Worm (Caenorhabditis elegans) whole organism, midembryonic: ENCODE data around the gene ldh-1.

Source experiments
- T22C8.4 ChIP-seq: fragments of 200-800 bp; sonication (Bioruptor generic); IDR thresholded peaks from 2 replicates; pipeline ENCODE4 v1.3.6; 2022; ENCODE audit warnings: missing genetic modification characterization, missing compliant biosample characterization
- cog-1 ChIP-seq: sonication (generic microtip); optimal IDR thresholded peaks from 2 replicates; lab custom pipeline; 2016; ENCODE audit warnings: missing genetic modification characterization, missing compliant biosample characterization
- flt-1 ChIP-seq: fragments of 200-800 bp; sonication (Bioruptor generic); IDR thresholded peaks from 2 replicates; pipeline ENCODE4 v1.3.6; 2022; ENCODE audit warnings: missing genetic modification characterization, missing compliant biosample characterization
- klf-2 ChIP-seq: fragments of 200-800 bp; sonication (Bioruptor generic); conservative IDR thresholded peaks from 2 replicates; pipeline ENCODE4 v1.3.6; 2022; ENCODE audit warnings: missing genetic modification reagents, missing genetic modification characterization, missing compliant biosample characterization
- med-1 ChIP-seq: sonication (generic microtip); optimal IDR thresholded peaks from 2 replicates; lab custom pipeline; 2017; ENCODE audit warnings: missing genetic modification characterization, mild to moderate bottlenecking, missing compliant biosample characterization, antibody characterized with exemption, missing genetic modification reagents; ENCODE audit not compliant: insufficient read depth
- ref-1 ChIP-seq: fragments of 200-800 bp; sonication (Bioruptor generic); conservative IDR thresholded peaks from 2 replicates; pipeline ENCODE4 v1.3.6; 2022; ENCODE audit warnings: missing genetic modification reagents, missing genetic modification characterization, missing compliant biosample characterization
- tab-1 ChIP-seq: fragments of 200-800 bp; sonication (Bioruptor generic); IDR thresholded peaks from 2 replicates; pipeline ENCODE4 v1.3.6; 2022; ENCODE audit warnings: missing genetic modification characterization, missing compliant biosample characterization
- ztf-23 ChIP-seq: fragments of 200-800 bp; sonication (Bioruptor generic); IDR thresholded peaks from 2 replicates; pipeline ENCODE4 v1.3.6; 2022; ENCODE audit warnings: missing genetic modification reagents, missing genetic modification characterization, missing compliant biosample characterization
- ztf-29 ChIP-seq: fragments of 200-800 bp; sonication (Bioruptor generic); IDR thresholded peaks from 2 replicates; pipeline ENCODE4 v1.3.6; 2022; ENCODE audit warnings: missing genetic modification reagents, missing genetic modification characterization, missing compliant biosample characterization

The ldh-1 gene

ce11 chrII:11719533-11719932, 4.5 kb upstream of the ldh-1 start:
- TF ChIP-seq med-1 (no peak), flt-1 (GFP tag; lab: Robert Waterston, UW) (no peak), ztf-29 (GFP tag; lab: Robert Waterston, UW) (no peak), klf-2 (GFP tag; lab: Robert Waterston, UW) (no peak), T22C8.4 (no peak), ref-1 (GFP tag; lab: Robert Waterston, UW) (no peak), ztf-23 (GFP tag; lab: Robert Waterston, UW) (no peak), cog-1 (tag; lab: Kevin White, UChicago) (no peak), tab-1 (no peak)

ce11 chrII:11720102-11720501, 3.9 kb upstream of the ldh-1 start, which contains the start of gene F13D12.3:
Gene F13D12.3 (plus strand): TSS chrII:11720402.
- TF ChIP-seq ztf-29 (GFP tag; lab: Robert Waterston, UW): no peak
- no peak for TF ChIP-seq flt-1 (GFP tag; lab: Robert Waterston, UW)
- no peak for TF ChIP-seq ref-1 (GFP tag; lab: Robert Waterston, UW)
- no peak for TF ChIP-seq klf-2 (GFP tag; lab: Robert Waterston, UW)
- no peak for TF ChIP-seq ztf-23 (GFP tag; lab: Robert Waterston, UW)
- TF ChIP-seq cog-1 (tag; lab: Kevin White, UChicago): no peak
- no peak for TF ChIP-seq med-1
- no peak for TF ChIP-seq tab-1
- TF ChIP-seq T22C8.4: no peak

ce11 chrII:11720819-11721218, 3.2 kb upstream of the ldh-1 start:
- TF ChIP-seq cog-1 (tag; lab: Kevin White, UChicago) (no peak), ztf-29 (GFP tag; lab: Robert Waterston, UW) (no peak), ref-1 (GFP tag; lab: Robert Waterston, UW) (no peak), flt-1 (GFP tag; lab: Robert Waterston, UW) (no peak), klf-2 (GFP tag; lab: Robert Waterston, UW) (no peak), tab-1 (no peak), med-1 (no peak), ztf-23 (GFP tag; lab: Robert Waterston, UW) (no peak), T22C8.4 (no peak)

- no peak for TF ChIP-seq T22C8.4
- 0 out of 2 replicates have a peak, but pooled peaks have one; percentile 24 for TF ChIP-seq tab-1
These were observed 2.4 kb upstream of the ldh-1 start for ce11 chrII:11721604-11722003.

ce11 chrII:11722164-11722563, 1.8 kb upstream of the ldh-1 start:
- no peak for TF ChIP-seq klf-2 (GFP tag; lab: Robert Waterston, UW)
- no peak for TF ChIP-seq T22C8.4
- TF ChIP-seq ref-1 (GFP tag; lab: Robert Waterston, UW): no peak
- no peak for TF ChIP-seq ztf-23 (GFP tag; lab: Robert Waterston, UW)
- no peak for TF ChIP-seq med-1
- TF ChIP-seq flt-1 (GFP tag; lab: Robert Waterston, UW): no peak
- TF ChIP-seq cog-1 (tag; lab: Kevin White, UChicago): no peak
- TF ChIP-seq tab-1: no peak
- TF ChIP-seq ztf-29 (GFP tag; lab: Robert Waterston, UW): no peak

- TF ChIP-seq flt-1 (GFP tag; lab: Robert Waterston, UW): no peak
- no peak for TF ChIP-seq cog-1 (tag; lab: Kevin White, UChicago)
- no peak for TF ChIP-seq tab-1
- TF ChIP-seq med-1: no peak
- TF ChIP-seq klf-2 (GFP tag; lab: Robert Waterston, UW): no peak
- no peak for TF ChIP-seq ztf-23 (GFP tag; lab: Robert Waterston, UW)
- TF ChIP-seq T22C8.4: no peak
- TF ChIP-seq ztf-29 (GFP tag; lab: Robert Waterston, UW): no peak
- no peak for TF ChIP-seq ref-1 (GFP tag; lab: Robert Waterston, UW)
These were observed 358 bp downstream of the ldh-1 start for ce11 chrII:11724362-11724761.

ce11 chrII:11725615-11726014, 1.6 kb downstream of the ldh-1 start:
- no peak for TF ChIP-seq flt-1 (GFP tag; lab: Robert Waterston, UW)
- TF ChIP-seq klf-2 (GFP tag; lab: Robert Waterston, UW): no peak
- TF ChIP-seq cog-1 (tag; lab: Kevin White, UChicago): no peak
- TF ChIP-seq ztf-23 (GFP tag; lab: Robert Waterston, UW): no peak
- TF ChIP-seq T22C8.4: no peak
- no peak for TF ChIP-seq tab-1
- no peak for TF ChIP-seq ref-1 (GFP tag; lab: Robert Waterston, UW)
- no peak for TF ChIP-seq med-1
- no peak for TF ChIP-seq ztf-29 (GFP tag; lab: Robert Waterston, UW)

- TF ChIP-seq tab-1: no peak
- TF ChIP-seq ztf-29 (GFP tag; lab: Robert Waterston, UW): no peak
- no peak for TF ChIP-seq med-1
- TF ChIP-seq T22C8.4: no peak
- no peak for TF ChIP-seq ref-1 (GFP tag; lab: Robert Waterston, UW)
- no peak for TF ChIP-seq klf-2 (GFP tag; lab: Robert Waterston, UW)
- TF ChIP-seq ztf-23 (GFP tag; lab: Robert Waterston, UW): no peak
- TF ChIP-seq cog-1 (tag; lab: Kevin White, UChicago): no peak
- TF ChIP-seq flt-1 (GFP tag; lab: Robert Waterston, UW): no peak
These were observed 2.6 kb downstream of the ldh-1 start, which contains the start of gene F13D12.5 for ce11 chrII:11726470-11727106. Gene F13D12.5 (plus strand): TSS chrII:11726814.

ce11 chrII:11727438-11727837, 3.4 kb downstream of the ldh-1 start:
- TF ChIP-seq flt-1 (GFP tag; lab: Robert Waterston, UW) (no peak), klf-2 (GFP tag; lab: Robert Waterston, UW) (no peak), cog-1 (tag; lab: Kevin White, UChicago) (no peak), ref-1 (GFP tag; lab: Robert Waterston, UW) (no peak), tab-1 (no peak)

ce11 chrII:11728545-11729105, 4.6 kb downstream of the ldh-1 start, which contains the start of gene alh-8:
Gene alh-8 (plus strand): TSS chrII:11729055.
- TF ChIP-seq ref-1 (GFP tag; lab: Robert Waterston, UW) (no peak), klf-2 (GFP tag; lab: Robert Waterston, UW) (no peak), cog-1 (tag; lab: Kevin White, UChicago) (no peak), ztf-23 (GFP tag; lab: Robert Waterston, UW) (no peak), tab-1 (no peak), T22C8.4 (no peak), flt-1 (GFP tag; lab: Robert Waterston, UW) (no peak), med-1 (no peak), ztf-29 (GFP tag; lab: Robert Waterston, UW) (no peak)
